Fruit fly (Drosophila melanogaster) whole organism, embryonic: ENCODE data around the gene Paics.

Experiments
- Asciz ChIP-seq: fragments of 200-800 bp; sonication (Bioruptor generic); optimal IDR thresholded peaks from 2 replicates; lab custom pipeline; 2017; ENCODE audit warnings: missing biosample characterization, mild to moderate bottlenecking, missing genetic modification characterization, missing genetic modification reagents
- CG10267 ChIP-seq: fragments of 200-800 bp; sonication (Bioruptor generic); optimal IDR thresholded peaks from 2 replicates; lab custom pipeline; 2018; ENCODE audit warnings: missing biosample characterization, mild to moderate bottlenecking, missing genetic modification characterization, moderate library complexity
- CG10959 ChIP-seq: fragments of 200-800 bp; sonication (Bioruptor generic); IDR thresholded peaks from 2 replicates; pipeline ENCODE4 v1.3.6; 2022; ENCODE audit warnings: missing biosample characterization, missing genetic modification characterization
- CG11398 ChIP-seq: fragments of 200-800 bp; sonication (Bioruptor generic); optimal IDR thresholded peaks from 2 replicates; lab custom pipeline; 2016; ENCODE audit warnings: missing biosample characterization, missing genetic modification characterization
- CG12219 ChIP-seq: fragments of 200-800 bp; sonication (Bioruptor generic); optimal IDR thresholded peaks from 3 replicates; lab custom pipeline; 2018; ENCODE audit warnings: missing biosample characterization, mild to moderate bottlenecking, missing genetic modification characterization
- CG1602 ChIP-seq: fragments of 200-800 bp; sonication (Bioruptor generic); optimal IDR thresholded peaks from 3 replicates; lab custom pipeline; 2016; ENCODE audit warnings: missing biosample characterization, missing genetic modification characterization
- CG18262 ChIP-seq: fragments of 200-800 bp; optimal IDR thresholded peaks from 3 replicates; lab custom pipeline; 2019; ENCODE audit warnings: missing biosample characterization, mild to moderate bottlenecking, missing genetic modification characterization, moderate library complexity
- CG18476 ChIP-seq: fragments of 200-800 bp; sonication (Bioruptor generic); optimal IDR thresholded peaks from 2 replicates; lab custom pipeline; 2016; ENCODE audit warnings: missing biosample characterization, mild to moderate bottlenecking, missing genetic modification characterization
- CG2202 ChIP-seq: fragments of 200-800 bp; sonication (Bioruptor generic); optimal IDR thresholded peaks from 2 replicates; lab custom pipeline; 2018; ENCODE audit warnings: missing biosample characterization, mild to moderate bottlenecking, missing genetic modification characterization
- CG3847 ChIP-seq: fragments of 200-800 bp; sonication (Bioruptor generic); IDR thresholded peaks from 2 replicates; pipeline ENCODE4 v1.3.6; 2022; ENCODE audit warnings: missing biosample characterization, missing genetic modification characterization
- CG42726 ChIP-seq: fragments of 200-800 bp; sonication (Bioruptor generic); IDR thresholded peaks from 2 replicates; pipeline ENCODE4 v1.3.6; 2022; ENCODE audit warnings: missing biosample characterization, missing genetic modification characterization; ENCODE audit not compliant: partially characterized antibody
- CG4854 ChIP-seq: fragments of 200-800 bp; sonication (Bioruptor generic); optimal IDR thresholded peaks from 2 replicates; lab custom pipeline; 2016; ENCODE audit warnings: missing biosample characterization, missing genetic modification characterization, inconsistent platforms
- CG7271 ChIP-seq: fragments of 200-800 bp; sonication (Bioruptor generic); optimal IDR thresholded peaks from 2 replicates; lab custom pipeline; 2018; ENCODE audit warnings: missing biosample characterization, mild to moderate bottlenecking, missing genetic modification characterization, moderate library complexity
- CG8359 ChIP-seq: fragments of 200-800 bp; sonication (Bioruptor generic); optimal IDR thresholded peaks from 2 replicates; lab custom pipeline; 2017; ENCODE audit warnings: missing biosample characterization, mild to moderate bottlenecking, missing genetic modification characterization, borderline replicate concordance
- CG8944 ChIP-seq: fragments of 200-800 bp; sonication (Bioruptor generic); optimal IDR thresholded peaks from 3 replicates; lab custom pipeline; 2016; ENCODE audit warnings: missing biosample characterization, missing genetic modification characterization
- CG9817 ChIP-seq: fragments of 200-800 bp; sonication (Bioruptor generic); optimal IDR thresholded peaks from 2 replicates; lab custom pipeline; 2018; ENCODE audit warnings: missing biosample characterization, mild to moderate bottlenecking, missing genetic modification characterization, moderate library complexity
- D19A ChIP-seq: fragments of 200-800 bp; optimal IDR thresholded peaks from 3 replicates; lab custom pipeline; 2019; ENCODE audit warnings: missing biosample characterization, mild to moderate bottlenecking, missing genetic modification characterization, moderate library complexity
- Dek ChIP-seq: fragments of 200-800 bp; sonication (Bioruptor generic); optimal IDR thresholded peaks from 3 replicates; lab custom pipeline; 2019; ENCODE audit warnings: missing biosample characterization, mild to moderate bottlenecking, missing genetic modification characterization, moderate library complexity
- Fer3 ChIP-seq: fragments of 200-800 bp; sonication (Bioruptor generic); optimal IDR thresholded peaks from 2 replicates; lab custom pipeline; 2018; ENCODE audit warnings: missing biosample characterization, mild to moderate bottlenecking, missing genetic modification characterization, moderate library complexity
- GATAe ChIP-seq: fragments of 200-800 bp; sonication (Bioruptor generic); conservative IDR thresholded peaks from 2 replicates; pipeline ENCODE4 v1.3.6; 2022; ENCODE audit warnings: missing biosample characterization, missing genetic modification characterization
- Gug ChIP-seq: fragments of 200-800 bp; sonication (Bioruptor generic); IDR thresholded peaks from 4 replicates; pipeline ENCODE4 v1.3.6; 2022; ENCODE audit warnings: missing biosample characterization, missing genetic modification characterization
- H2.0 ChIP-seq: fragments of 200-800 bp; sonication (Bioruptor generic); IDR thresholded peaks from 2 replicates; pipeline ENCODE4 v1.3.6; 2022; ENCODE audit warnings: missing biosample characterization, missing genetic modification characterization
- Hmr ChIP-seq: fragments of 200-800 bp; sonication (Bioruptor generic); optimal IDR thresholded peaks from 3 replicates; lab custom pipeline; 2017; ENCODE audit warnings: mild to moderate bottlenecking, missing biosample characterization, missing genetic modification reagents, missing genetic modification characterization
- Hr78 ChIP-seq, 2 experiments: fragments of 200-800 bp in 1 of 2; fragments of >200 bp in 1 of 2; sonication (Bioruptor generic) in 1 of 2; optimal IDR thresholded peaks; 2 replicates each; lab custom pipeline; 2017 to 2019; ENCODE audit warnings: missing biosample characterization in 2 of 2, missing genetic modification characterization in 2 of 2, mild to moderate bottlenecking in 1 of 2, moderate library complexity in 1 of 2
- Kr ChIP-seq: fragments of 200-800 bp; sonication (Bioruptor generic); optimal IDR thresholded peaks from 2 replicates; lab custom pipeline; 2017; ENCODE audit warnings: missing biosample characterization, mild to moderate bottlenecking, missing genetic modification characterization
- MTF-1 ChIP-seq: fragments of 200-800 bp; sonication (Bioruptor generic); optimal IDR thresholded peaks from 2 replicates; lab custom pipeline; 2018; ENCODE audit warnings: missing biosample characterization, mild to moderate bottlenecking, missing genetic modification characterization, borderline replicate concordance
- NfI ChIP-seq: fragments of 200-800 bp; sonication (Bioruptor generic); optimal IDR thresholded peaks from 3 replicates; lab custom pipeline; 2018; ENCODE audit warnings: missing biosample characterization, mild to moderate bottlenecking, missing genetic modification characterization, moderate library complexity
- Sox102F ChIP-seq: fragments of 200-800 bp; sonication (Bioruptor generic); optimal IDR thresholded peaks from 2 replicates; lab custom pipeline; 2018; ENCODE audit warnings: missing biosample characterization, mild to moderate bottlenecking, missing genetic modification characterization, moderate library complexity
- ac ChIP-seq: fragments of 200-800 bp; sonication (Bioruptor generic); optimal IDR thresholded peaks from 3 replicates; lab custom pipeline; 2017; ENCODE audit warnings: missing biosample characterization, mild to moderate bottlenecking, missing genetic modification characterization
- bab2 ChIP-seq: fragments of 200-800 bp; sonication (Bioruptor generic); optimal IDR thresholded peaks from 2 replicates; lab custom pipeline; 2016; ENCODE audit warnings: missing biosample characterization, missing genetic modification characterization
- dpn ChIP-seq, 2 experiments: fragments of 200-800 bp; sonication (Bioruptor generic); optimal IDR thresholded peaks; 3 replicates each; lab custom pipeline; 2016; ENCODE audit warnings: missing biosample characterization in 2 of 2, missing genetic modification characterization in 2 of 2
- ems ChIP-seq: fragments of 200-800 bp; sonication (Bioruptor generic); optimal IDR thresholded peaks from 3 replicates; lab custom pipeline; 2016; ENCODE audit warnings: missing biosample characterization, missing genetic modification characterization
- gcm2 ChIP-seq: fragments of 200-800 bp; sonication (Bioruptor generic); optimal IDR thresholded peaks from 2 replicates; lab custom pipeline; 2016; ENCODE audit warnings: missing biosample characterization, missing genetic modification characterization
- gsb-n ChIP-seq: fragments of 200-800 bp; sonication (Bioruptor generic); optimal IDR thresholded peaks from 3 replicates; lab custom pipeline; 2018; ENCODE audit warnings: missing biosample characterization, mild to moderate bottlenecking, missing genetic modification characterization
- kah ChIP-seq: fragments of 200-800 bp; sonication (Bioruptor generic); optimal IDR thresholded peaks from 2 replicates; lab custom pipeline; 2018; ENCODE audit warnings: missing biosample characterization, mild to moderate bottlenecking, missing genetic modification characterization
- klu ChIP-seq: fragments of 200-800 bp; sonication (Bioruptor generic); IDR thresholded peaks from 2 replicates; pipeline ENCODE4 v1.3.6; 2022; ENCODE audit warnings: missing biosample characterization, missing genetic modification characterization
- mld ChIP-seq: fragments of 200-800 bp; sonication (Bioruptor generic); IDR thresholded peaks from 3 replicates; pipeline ENCODE4 v1.3.6; 2022; ENCODE audit warnings: missing biosample characterization, missing genetic modification characterization; ENCODE audit not compliant: partially characterized antibody
- nerfin-2 ChIP-seq: fragments of 200-800 bp; sonication (Bioruptor generic); IDR thresholded peaks from 2 replicates; pipeline ENCODE4 v1.3.6; 2022; ENCODE audit warnings: missing biosample characterization, missing genetic modification characterization; ENCODE audit not compliant: partially characterized antibody
- odd ChIP-seq: fragments of 200-800 bp; sonication (Bioruptor generic); optimal IDR thresholded peaks from 2 replicates; lab custom pipeline; 2017; ENCODE audit warnings: missing biosample characterization, mild to moderate bottlenecking, missing genetic modification characterization
- org-1 ChIP-seq: fragments of 200-800 bp; sonication (Bioruptor generic); optimal IDR thresholded peaks from 2 replicates; lab custom pipeline; 2017; ENCODE audit warnings: missing biosample characterization, missing genetic modification characterization
- p53 ChIP-seq: fragments of 200-800 bp; sonication (Bioruptor generic); optimal IDR thresholded peaks from 2 replicates; lab custom pipeline; 2016; ENCODE audit warnings: missing biosample characterization, missing genetic modification characterization
- pita ChIP-seq: fragments of 200-800 bp; sonication (Bioruptor generic); optimal IDR thresholded peaks from 2 replicates; lab custom pipeline; 2017; ENCODE audit warnings: missing biosample characterization, mild to moderate bottlenecking, missing genetic modification characterization
- psq ChIP-seq: fragments of 200-800 bp; sonication (Bioruptor generic); optimal IDR thresholded peaks from 2 replicates; lab custom pipeline; 2017; ENCODE audit warnings: missing biosample characterization, missing genetic modification characterization
- ranshi ChIP-seq: fragments of 200-800 bp; sonication (Bioruptor generic); IDR thresholded peaks from 2 replicates; pipeline ENCODE4 v1.3.6; 2022; ENCODE audit warnings: missing biosample characterization, missing genetic modification characterization
- sug ChIP-seq: fragments of 200-800 bp; optimal IDR thresholded peaks from 2 replicates; lab custom pipeline; 2019; ENCODE audit warnings: missing biosample characterization, mild to moderate bottlenecking, missing genetic modification characterization, moderate library complexity
- tin ChIP-seq: fragments of 200-800 bp; sonication (Bioruptor generic); optimal IDR thresholded peaks from 3 replicates; lab custom pipeline; 2016; ENCODE audit warnings: missing biosample characterization, missing genetic modification characterization
- trem ChIP-seq: fragments of 200-800 bp; optimal IDR thresholded peaks from 3 replicates; lab custom pipeline; 2019; ENCODE audit warnings: missing biosample characterization, mild to moderate bottlenecking, missing genetic modification characterization, moderate library complexity
- yki ChIP-seq: fragments of >200 bp; optimal IDR thresholded peaks from 3 replicates; lab custom pipeline; 2018

The Paics gene

DNA sequence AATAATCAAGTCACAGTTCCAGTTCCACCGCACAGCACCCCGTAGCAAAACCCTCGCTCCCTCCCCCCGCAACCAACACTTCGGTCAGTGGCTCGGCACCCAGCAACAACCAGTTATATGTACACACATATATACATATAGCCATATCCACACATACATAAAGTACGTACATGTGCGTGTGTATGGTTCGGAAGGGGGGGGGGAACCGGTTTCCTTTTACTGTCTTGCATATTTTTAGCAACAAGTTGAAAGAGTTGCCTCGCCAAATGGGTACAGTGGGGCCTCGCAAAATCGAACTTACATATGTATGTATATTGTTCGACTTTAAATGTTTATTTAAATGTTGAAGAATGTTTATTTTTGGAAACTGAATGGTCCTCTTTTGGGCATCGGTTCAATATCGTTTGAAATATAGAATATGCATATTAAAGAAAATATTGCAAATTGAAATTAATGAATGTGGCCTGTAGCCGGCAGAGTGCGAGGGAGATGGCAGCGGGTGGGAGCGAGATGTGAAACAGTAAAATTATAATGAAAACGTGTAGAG, 5.3 kb downstream of the Paics start (continued):
- TF ChIP-seq bab2 (peak; percentile 58), ac (GFP tag; lab: Kevin White, UChicago) (no peak), CG2202 (tag; lab: Kevin White, UChicago) (no peak), Kr (GFP tag; lab: Kevin White, UChicago) (peak; percentile 58), CG11398 (GFP tag; lab: Kevin White, UChicago) (peak; percentile 9), yki (no peak), kah (GFP tag; lab: Kevin White, UChicago) (no peak), ems (GFP tag; lab: Kevin White, UChicago) (peak; percentile 74), CG42726 (GFP tag; lab: Robert Waterston, UW) (no peak)

DNA sequence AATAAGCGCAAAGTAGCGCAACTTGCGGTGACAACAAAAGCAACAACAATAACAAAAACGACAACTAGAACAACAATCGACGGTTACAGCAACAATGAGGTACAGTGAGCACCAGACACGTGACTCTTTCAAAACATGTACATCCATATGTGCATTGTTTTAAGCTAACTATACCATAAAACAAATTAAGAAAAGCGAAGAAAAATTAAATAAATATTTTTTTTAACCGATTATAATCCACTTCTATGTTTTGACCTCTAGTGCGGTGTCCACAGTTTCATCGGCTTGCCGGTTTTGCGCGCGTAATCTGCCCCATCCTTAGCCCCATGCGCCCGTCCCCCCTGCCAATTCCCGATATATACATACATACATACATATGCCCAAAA, 6.1 kb downstream of the Paics start:
- TF ChIP-seq CG1602 (GFP tag; lab: Kevin White, UChicago) (peak; percentile 90), tin (GFP tag; lab: Kevin White, UChicago) (peak; percentile 87), Fer3 (peak; percentile 95), CG3847 (peak; percentile 96), CG10959 (GFP tag; lab: Robert Waterston, UW) (peak; percentile 75), mld (GFP tag; lab: Robert Waterston, UW) (no peak), dpn (GFP tag; optimal IDR thresholded peaks at IDR 0.05; lab: Kevin White, UChicago) (peak; percentile 80 to 92), CG4854 (peak; percentile 75), CG18476 (GFP tag; lab: Kevin White, UChicago) (peak; percentile 86), CG11398 (GFP tag; lab: Kevin White, UChicago) (peak; percentile 59), pita (no peak), sug (tag; lab: Kevin White, UChicago) (peak; percentile 56), CG9817 (peak; percentile 92), psq (GFP tag; lab: Kevin White, UChicago) (no peak), Hr78 (GFP tag; optimal IDR thresholded peaks at IDR 0.05; lab: Kevin White, UChicago) (no peak), Gug (GFP tag; lab: Robert Waterston, UW) (peak; percentile 95), Hmr (GFP tag; lab: Kevin White, UChicago) (peak; percentile 95), MTF-1 (GFP tag; lab: Kevin White, UChicago) (peak; percentile 78), klu (peak; percentile 91), Asciz (GFP tag; lab: Kevin White, UChicago) (peak; percentile 76), CG12219 (GFP tag; lab: Kevin White, UChicago) (peak; percentile 81), org-1 (GFP tag; lab: Kevin White, UChicago) (peak; percentile 84), D19A (tag; lab: Kevin White, UChicago) (peak; percentile 75), H2.0 (GFP tag; lab: Robert Waterston, UW) (peak; percentile 94), CG18262 (tag; lab: Kevin White, UChicago) (peak; percentile 84), nerfin-2 (no peak), ranshi (GFP tag; lab: Robert Waterston, UW) (peak; percentile 95), CG10267 (peak; percentile 70), CG8359 (GFP tag; lab: Kevin White, UChicago) (peak; percentile 66), gcm2 (GFP tag; lab: Kevin White, UChicago) (peak; percentile 91), CG7271 (tag; lab: Kevin White, UChicago) (no peak), gsb-n (tag; lab: Kevin White, UChicago) (peak; percentile 53), CG8944 (GFP tag; lab: Kevin White, UChicago) (peak; percentile 82), Dek (tag; lab: Kevin White, UChicago) (peak; percentile 94), GATAe (GFP tag; lab: Robert Waterston, UW) (peak; percentile 85), Sox102F (peak; percentile 91), p53 (GFP tag; lab: Kevin White, UChicago) (peak; percentile 23), odd (peak; percentile 70), trem (tag; lab: Kevin White, UChicago) (peak; percentile 38), NfI (GFP tag; lab: Kevin White, UChicago) (peak; percentile 88)
